Worm (Caenorhabditis elegans): Measurements from ENCODE around the gene rsp-4.

Gene rsp-4

DNA sequence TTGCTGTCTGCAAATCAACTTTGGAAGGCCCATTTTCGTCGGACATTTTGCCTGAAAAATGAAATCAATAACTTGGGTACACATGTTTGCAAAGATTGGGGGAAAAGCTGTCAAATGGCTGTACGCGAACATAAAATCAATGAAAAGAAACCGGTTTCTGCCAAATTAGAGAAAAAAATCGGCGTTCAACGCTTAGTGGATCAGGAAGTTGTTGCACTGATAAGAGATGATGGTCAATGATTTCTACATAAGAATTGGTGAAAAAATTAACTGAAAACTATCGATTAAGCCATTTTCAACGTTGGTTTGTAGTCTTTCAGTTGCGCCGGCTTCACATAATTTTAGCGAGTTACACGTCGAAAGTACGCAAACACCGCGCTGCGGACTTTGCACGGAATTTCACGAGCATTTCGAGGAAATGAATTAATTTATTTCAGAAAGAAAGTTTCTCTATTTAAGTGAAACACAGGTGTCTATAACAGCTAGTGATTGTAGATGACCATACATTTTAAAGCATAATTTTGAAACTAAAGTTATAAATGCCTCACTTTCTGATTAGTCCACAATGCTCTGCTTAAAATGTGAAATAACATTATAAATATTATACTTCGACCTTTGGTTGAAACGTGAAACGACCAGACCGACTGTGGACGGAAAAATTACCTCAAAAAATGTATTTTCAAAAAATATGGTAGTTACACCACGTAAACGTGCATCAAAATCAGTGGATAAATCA is 41.1 kb upstream of the rsp-4 start, which contains the start of the genes F07F6.4 and F07F6.2:
TSS of gene F07F6.4 (minus strand) at position 51 of the 736 bp plus-strand sequence.
TSS of gene F07F6.2 (plus strand) at position 686 of the 736 bp plus-strand sequence.
- TF ChIP-seq let-607 (tag; optimal IDR thresholded peaks at IDR 0.05) (peak; percentile 89 to 94), snpc-3.4 (tag; optimal IDR thresholded peaks at IDR 0.05) (no peak), Y56A3A.18 (GFP tag; IDR thresholded peaks at IDR 0.05) (no peak), attf-5 (GFP tag; optimal IDR thresholded peaks at IDR 0.05) (peak; percentile 14)

DNA sequence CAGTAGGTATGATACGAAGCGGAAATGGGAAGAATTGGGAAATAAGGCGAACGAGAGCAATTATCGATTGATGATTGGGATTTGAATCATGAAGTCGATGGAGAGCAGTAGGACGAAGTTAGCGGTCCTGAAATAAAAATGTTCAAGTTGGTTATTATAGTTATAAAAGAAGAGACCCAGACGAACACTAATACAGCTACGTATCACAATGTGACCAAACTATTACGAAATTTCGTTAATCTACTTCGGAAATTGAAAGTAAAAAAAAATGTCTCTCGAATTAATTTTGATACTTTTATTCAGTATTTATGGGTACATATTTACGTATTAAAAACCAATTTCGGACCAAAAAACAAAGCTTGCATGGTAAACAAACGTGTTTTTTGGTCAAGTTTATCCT is 37.8 kb upstream of the rsp-4 start:
- TF ChIP-seq cebp-1 (GFP tag; IDR thresholded peaks at IDR 0.05) = peak; percentile 58
- TF ChIP-seq cebp-1 (tag; optimal IDR thresholded peaks at IDR 0.05) = peak; percentile 68
- no peak for TF ChIP-seq let-607 (tag; optimal IDR thresholded peaks at IDR 0.05)

DNA sequence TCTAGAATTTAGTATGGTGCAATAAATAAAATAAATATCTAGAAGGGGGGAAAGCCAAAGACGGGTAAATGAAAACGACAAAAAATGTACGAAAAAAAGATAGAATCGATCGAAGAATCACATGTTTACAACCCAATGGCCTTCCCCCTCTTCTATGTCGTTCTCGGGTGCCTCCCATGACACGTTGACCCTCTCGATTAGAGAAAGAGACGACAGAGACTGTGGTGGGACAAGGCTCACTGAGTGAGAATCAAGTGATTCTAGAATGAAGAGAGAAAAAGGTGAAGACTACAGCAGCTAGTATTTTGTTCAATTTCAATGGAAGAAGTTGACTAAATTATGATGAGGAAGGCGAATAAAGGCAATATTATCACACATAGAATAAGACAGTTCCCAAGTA is 37.4 kb upstream of the rsp-4 start:
- TF ChIP-seq lag-1 (GFP tag; IDR thresholded peaks at IDR 0.05) (no peak), ceh-40 (GFP tag; IDR thresholded peaks at IDR 0.05) (no peak), gei-17 (GFP tag; optimal IDR thresholded peaks at IDR 0.05) (no peak), Y79H2A.3 (GFP tag; conservative IDR thresholded peaks at IDR 0.05) (no peak), lin-40 (tag; optimal IDR thresholded peaks at IDR 0.05) (peak; percentile 15), lsl-1 (GFP tag; optimal IDR thresholded peaks at IDR 0.05) (no peak), nfya-2 (GFP tag; IDR thresholded peaks at IDR 0.05) (no peak), egl-18 (GFP tag; IDR thresholded peaks at IDR 0.05) (no peak), F23B12.7 (tag; optimal IDR thresholded peaks at IDR 0.05; ENCODE audit: insufficient read depth) (no peak), atf-7 (tag; optimal IDR thresholded peaks at IDR 0.05) (peak; percentile 47), dox-1 (GFP tag; IDR thresholded peaks at IDR 0.05) (peak; percentile 65), tbx-9 (tag; optimal IDR thresholded peaks at IDR 0.05; ENCODE audit: borderline replicate concordance) (no peak), K12H6.12 (tag; optimal IDR thresholded peaks at IDR 0.05) (peak; percentile 38), die-1 (tag; optimal IDR thresholded peaks at IDR 0.05) (peak; percentile 23), ztf-3 (GFP tag; optimal IDR thresholded peaks at IDR 0.05) (no peak), rcor-1 (GFP tag; IDR thresholded peaks at IDR 0.05) (0 out of 2 replicates have a peak, but pooled peaks have one; percentile 47), mcd-1 (GFP tag; IDR thresholded peaks at IDR 0.05) (peak; percentile 51), C06A6.2 (GFP tag; conservative IDR thresholded peaks at IDR 0.05) (peak; percentile 26; the same call in 1 of the 2 replicates), attf-6 (GFP tag; IDR thresholded peaks at IDR 0.05) (no peak), hsf-1 (GFP tag; IDR thresholded peaks at IDR 0.05) (no peak), nfya-1 (tag; optimal IDR thresholded peaks at IDR 0.05; ENCODE audit: borderline replicate concordance, insufficient read depth) (no peak), F22D6.2 (tag; optimal IDR thresholded peaks at IDR 0.05) (no peak), sptf-2 (GFP tag; optimal IDR thresholded peaks at IDR 0.05) (no peak), pha-4 (tag; optimal IDR thresholded peaks at IDR 0.05) (peak; percentile 45), zim-3 (tag; optimal IDR thresholded peaks at IDR 0.05) (no peak), F52B5.7 (tag; optimal IDR thresholded peaks at IDR 0.05) (no peak), let-607 (tag; optimal IDR thresholded peaks at IDR 0.05) (peak in 1 of 2 experiments; percentile 32), snpc-4 (GFP tag; optimal IDR thresholded peaks at IDR 0.05) (no peak), snpc-4 (tag; optimal IDR thresholded peaks at IDR 0.05) (peak in 3 of 4 experiments; percentile 8 to 18 (median 9)), hlh-12 (tag; optimal IDR thresholded peaks at IDR 0.05) (no peak), unc-62 (GFP tag; optimal IDR thresholded peaks at IDR 0.05) (peak; percentile 43), ets-4 (GFP tag; optimal IDR thresholded peaks at IDR 0.05) (peak; percentile 13), B0261.1 (tag; optimal IDR thresholded peaks at IDR 0.05) (no peak), bed-1 (GFP tag; IDR thresholded peaks at IDR 0.05) (no peak), hrde-1 (tag; optimal IDR thresholded peaks at IDR 0.05; ENCODE audit: borderline replicate concordance) (no peak), attf-5 (GFP tag; optimal IDR thresholded peaks at IDR 0.05) (peak; percentile 74), madf-10 (tag; optimal IDR thresholded peaks at IDR 0.05) (peak; percentile 32), lin-54 (GFP tag; optimal IDR thresholded peaks at IDR 0.05) (peak; percentile 18), ceh-27 (GFP tag; optimal IDR thresholded peaks at IDR 0.05) (peak; percentile 57), Y56A3A.18 (GFP tag; IDR thresholded peaks at IDR 0.05) (no peak)

Measured in whole organism, young adult.